Worm (Caenorhabditis elegans) whole organism, L3 larva: ENCODE data around the gene ZK355.8.

ENCODE experiments used
- R02D3.7 ChIP-seq: fragments of 150-350 bp; optimal IDR thresholded peaks from 2 replicates; lab custom pipeline; 2014; ENCODE audit warnings: missing biosample characterization, missing genetic modification characterization
- ceh-16 ChIP-seq: sonication (generic microtip); optimal IDR thresholded peaks from 2 replicates; lab custom pipeline; 2017; ENCODE audit warnings: missing biosample characterization, missing genetic modification characterization
- ceh-28 ChIP-seq: fragments of 150-350 bp; optimal IDR thresholded peaks from 2 replicates; lab custom pipeline; 2014; ENCODE audit warnings: missing biosample characterization, missing genetic modification reagents, missing genetic modification characterization
- ceh-9 ChIP-seq: sonication (generic microtip); optimal IDR thresholded peaks from 2 replicates; lab custom pipeline; 2018; ENCODE audit warnings: missing biosample characterization, missing genetic modification characterization
- egl-27 ChIP-seq: sonication (generic microtip); optimal IDR thresholded peaks from 4 replicates; lab custom pipeline; 2017; ENCODE audit warnings: missing biosample characterization, missing genetic modification reagents, missing genetic modification characterization
- elt-1 ChIP-seq: fragments of 150-350 bp; optimal IDR thresholded peaks from 2 replicates; lab custom pipeline; 2014; ENCODE audit warnings: missing biosample characterization, missing genetic modification characterization
- elt-2 ChIP-seq: sonication (generic microtip); optimal IDR thresholded peaks from 2 replicates; lab custom pipeline; 2016; ENCODE audit warnings: missing genetic modification reagents, mild to moderate bottlenecking, missing genetic modification characterization, missing compliant biosample characterization
- elt-3 ChIP-seq, 3 experiments: fragments of 150-350 bp in 1 of 3; sonication (generic microtip) in 2 of 3; optimal IDR thresholded peaks; 2 replicates in 2 of 3; 4 replicates in 1 of 3; lab custom pipeline; 2014 to 2017; ENCODE audit warnings: missing biosample characterization in 3 of 3, missing genetic modification characterization in 3 of 3
- fkh-10 ChIP-seq: sonication (generic microtip); optimal IDR thresholded peaks from 2 replicates; lab custom pipeline; 2017; ENCODE audit warnings: missing biosample characterization, missing genetic modification reagents, missing genetic modification characterization
- fkh-2 ChIP-seq: fragments of 150-350 bp; optimal IDR thresholded peaks from 2 replicates; lab custom pipeline; 2014; ENCODE audit warnings: missing biosample characterization, missing genetic modification reagents, missing genetic modification characterization
- fos-1 ChIP-seq: fragments of 150-350 bp; optimal IDR thresholded peaks from 2 replicates; lab custom pipeline; 2014; ENCODE audit warnings: missing biosample characterization, missing genetic modification characterization
- hmg-11 ChIP-seq: sonication (generic microtip); optimal IDR thresholded peaks from 2 replicates; lab custom pipeline; 2016; ENCODE audit warnings: missing genetic modification characterization, missing compliant biosample characterization
- jun-1 ChIP-seq: fragments of 150-350 bp; optimal IDR thresholded peaks from 2 replicates; lab custom pipeline; 2014; ENCODE audit warnings: missing biosample characterization, missing genetic modification reagents, missing genetic modification characterization
- lin-15B ChIP-seq: fragments of 150-350 bp; optimal IDR thresholded peaks from 2 replicates; lab custom pipeline; 2014; ENCODE audit warnings: missing biosample characterization, missing genetic modification characterization
- lin-39 ChIP-seq: fragments of 150-350 bp; optimal IDR thresholded peaks from 2 replicates; lab custom pipeline; 2018; ENCODE audit warnings: missing biosample characterization, missing genetic modification reagents, missing genetic modification characterization
- lsy-12 ChIP-seq: sonication (generic microtip); optimal IDR thresholded peaks from 2 replicates; lab custom pipeline; 2016; ENCODE audit warnings: mild to moderate bottlenecking, missing genetic modification characterization, missing compliant biosample characterization
- mdl-1 ChIP-seq: fragments of 150-350 bp; optimal IDR thresholded peaks from 2 replicates; lab custom pipeline; 2014; ENCODE audit warnings: missing biosample characterization, missing genetic modification characterization
- mml-1 ChIP-seq: fragments of 150-350 bp; sonication (generic microtip); optimal IDR thresholded peaks from 3 replicates; lab custom pipeline; 2014; ENCODE audit warnings: missing biosample characterization, missing genetic modification characterization
- nhr-11 ChIP-seq: fragments of 150-350 bp; optimal IDR thresholded peaks from 2 replicates; lab custom pipeline; 2014; ENCODE audit warnings: missing biosample characterization, missing genetic modification characterization
- nhr-12 ChIP-seq: fragments of 150-350 bp; optimal IDR thresholded peaks from 2 replicates; lab custom pipeline; 2014; ENCODE audit warnings: missing biosample characterization, missing genetic modification characterization
- nhr-23 ChIP-seq: fragments of 150-350 bp; optimal IDR thresholded peaks from 2 replicates; lab custom pipeline; 2014; ENCODE audit warnings: missing biosample characterization, missing genetic modification reagents, missing genetic modification characterization
- nhr-25 ChIP-seq: sonication (generic microtip); optimal IDR thresholded peaks from 2 replicates; lab custom pipeline; 2017; ENCODE audit warnings: missing biosample characterization, missing genetic modification characterization
- nhr-43 ChIP-seq: sonication (generic microtip); optimal IDR thresholded peaks from 2 replicates; lab custom pipeline; 2016; ENCODE audit warnings: mild to moderate bottlenecking, missing genetic modification characterization, missing compliant biosample characterization; ENCODE audit not compliant: poor library complexity, severe bottlenecking
- nhr-67 ChIP-seq: fragments of 150-350 bp; optimal IDR thresholded peaks from 2 replicates; lab custom pipeline; 2014; ENCODE audit warnings: missing biosample characterization, missing genetic modification characterization
- nhr-76 ChIP-seq: fragments of 150-350 bp; sonication (generic microtip); optimal IDR thresholded peaks from 5 replicates; lab custom pipeline; 2014; ENCODE audit warnings: missing biosample characterization, missing genetic modification characterization
- nhr-77 ChIP-seq: fragments of 150-350 bp; optimal IDR thresholded peaks from 2 replicates; lab custom pipeline; 2014; ENCODE audit warnings: missing biosample characterization, missing genetic modification characterization
- pha-4 ChIP-seq: fragments of 150-350 bp; optimal IDR thresholded peaks from 2 replicates; lab custom pipeline; 2014; ENCODE audit warnings: missing biosample characterization, missing genetic modification reagents, missing genetic modification characterization
- pqm-1 ChIP-seq: fragments of 150-350 bp; optimal IDR thresholded peaks from 2 replicates; lab custom pipeline; 2017; ENCODE audit warnings: missing biosample characterization, missing genetic modification characterization, inconsistent platforms
- sea-2 ChIP-seq: fragments of 150-350 bp; sonication (generic microtip); optimal IDR thresholded peaks from 4 replicates; lab custom pipeline; 2014; ENCODE audit warnings: missing biosample characterization, missing genetic modification reagents, missing genetic modification characterization
- skn-1 ChIP-seq: fragments of 150-350 bp; optimal IDR thresholded peaks from 2 replicates; lab custom pipeline; 2014; ENCODE audit warnings: missing biosample characterization, missing genetic modification characterization
- snpc-4 ChIP-seq: fragments of 150-350 bp; optimal IDR thresholded peaks from 2 replicates; lab custom pipeline; 2014; ENCODE audit warnings: missing biosample characterization, missing genetic modification characterization
- tbx-2 ChIP-seq: sonication (generic microtip); optimal IDR thresholded peaks from 2 replicates; lab custom pipeline; 2016; ENCODE audit warnings: mild to moderate bottlenecking, missing genetic modification characterization, missing compliant biosample characterization
- unc-39 ChIP-seq: sonication (generic microtip); optimal IDR thresholded peaks from 4 replicates; lab custom pipeline; 2017; ENCODE audit warnings: missing biosample characterization, missing genetic modification characterization
- unc-62 ChIP-seq: fragments of 150-350 bp; sonication (generic microtip); optimal IDR thresholded peaks from 4 replicates; lab custom pipeline; 2014; ENCODE audit warnings: missing biosample characterization, missing genetic modification reagents, missing genetic modification characterization
- ztf-11 ChIP-seq: fragments of 150-350 bp; optimal IDR thresholded peaks from 2 replicates; lab custom pipeline; 2014; ENCODE audit warnings: missing biosample characterization, missing genetic modification characterization
- ztf-4 ChIP-seq: fragments of 150-350 bp; optimal IDR thresholded peaks from 2 replicates; lab custom pipeline; 2014; ENCODE audit warnings: missing biosample characterization, missing genetic modification characterization

ZK355.8 gene

ce11 chrII:2958308-2958707 is 30.7 kb downstream of the ZK355.8 start, which contains the start of gene srw-60:
Gene srw-60 (plus strand): TSS chrII:2958608.
- TF ChIP-seq ceh-16 (no peak), jun-1 (tag; lab: Kevin White, UChicago) (no peak), unc-62 (GFP tag; lab: Kevin White, UChicago) (no peak), fkh-2 (no peak), ztf-4 (tag; lab: Kevin White, UChicago) (no peak), nhr-11 (tag; lab: Kevin White, UChicago) (no peak), pha-4 (no peak), lin-15B (tag; lab: Kevin White, UChicago) (no peak), ceh-9 (no peak), lsy-12 (tag; lab: Kevin White, UChicago) (no peak), nhr-25 (tag; lab: Kevin White, UChicago) (no peak)

ce11 chrII:2962531-2963164 is 35.0 kb downstream of the ZK355.8 start:
- TF ChIP-seq fkh-2 (no peak), mdl-1 (peak; percentile 91), nhr-77 (no peak), unc-39 (tag; lab: Kevin White, UChicago) (no peak), nhr-23 (tag; lab: Kevin White, UChicago) (no peak), skn-1 (peak; percentile 47), elt-3 (tag; optimal IDR thresholded peaks at IDR 0.05; lab: Kevin White, UChicago) (no peak), pqm-1 (tag; lab: Kevin White, UChicago) (no peak), lin-15B (tag; lab: Kevin White, UChicago) (peak; percentile 21), hmg-11 (tag; lab: Kevin White, UChicago) (peak; percentile 66), nhr-12 (tag; lab: Kevin White, UChicago) (no peak), nhr-67 (tag; lab: Kevin White, UChicago) (no peak), nhr-76 (no peak), elt-1 (tag; lab: Kevin White, UChicago) (no peak), ceh-16 (no peak), lin-39 (tag; lab: Kevin White, UChicago) (peak; percentile 62), sea-2 (no peak), mml-1 (tag; lab: Kevin White, UChicago) (no peak), tbx-2 (tag; lab: Kevin White, UChicago) (no peak), unc-62 (GFP tag; lab: Kevin White, UChicago) (no peak), fos-1 (tag; lab: Kevin White, UChicago) (no peak), fkh-10 (peak; percentile 77), egl-27 (tag; lab: Kevin White, UChicago) (no peak), nhr-43 (no peak), nhr-11 (tag; lab: Kevin White, UChicago) (no peak), ztf-11 (tag; lab: Kevin White, UChicago) (no peak)

ce11 chrII:2963619-2964018 is 36.0 kb downstream of the ZK355.8 start:
- TF ChIP-seq elt-2 (tag; lab: Kevin White, UChicago): no peak
- no peak for TF ChIP-seq ceh-28 (tag; lab: Kevin White, UChicago)
- no peak for TF ChIP-seq pqm-1 (tag; lab: Kevin White, UChicago)
- no peak for TF ChIP-seq snpc-4 (tag; lab: Kevin White, UChicago)
- no peak for TF ChIP-seq ztf-4 (tag; lab: Kevin White, UChicago)
- no peak for TF ChIP-seq nhr-67 (tag; lab: Kevin White, UChicago)
- TF ChIP-seq nhr-23 (tag; lab: Kevin White, UChicago): no peak
- TF ChIP-seq unc-62 (GFP tag; lab: Kevin White, UChicago): no peak
- no peak for TF ChIP-seq fkh-2
- TF ChIP-seq skn-1: no peak
- no peak for TF ChIP-seq R02D3.7 (tag; lab: Kevin White, UChicago)
